Worm (Caenorhabditis elegans) whole organism, late embryonic: ENCODE data around the gene acs-11.

Experiments
- C08G9.2 ChIP-seq: sonication (generic microtip); optimal IDR thresholded peaks from 2 replicates; lab custom pipeline; 2016; ENCODE audit warnings: mild to moderate bottlenecking, missing genetic modification characterization, moderate library complexity, missing compliant biosample characterization
- F13H6.1 ChIP-seq: sonication (generic microtip); optimal IDR thresholded peaks from 2 replicates; lab custom pipeline; 2016; ENCODE audit warnings: missing genetic modification characterization, missing compliant biosample characterization
- K02D7.2 ChIP-seq: sonication (generic microtip); optimal IDR thresholded peaks from 2 replicates; lab custom pipeline; 2017; ENCODE audit warnings: mild to moderate bottlenecking, missing genetic modification characterization, missing compliant biosample characterization
- K09A11.1 ChIP-seq: sonication (generic microtip); optimal IDR thresholded peaks from 2 replicates; lab custom pipeline; 2017; ENCODE audit warnings: antibody characterized with exemption, mild to moderate bottlenecking, missing genetic modification characterization, missing compliant biosample characterization; ENCODE audit not compliant: insufficient read depth
- T23F11.4 ChIP-seq: fragments of 200-800 bp; sonication (Bioruptor generic); optimal IDR thresholded peaks from 2 replicates; lab custom pipeline; 2018; ENCODE audit warnings: mild to moderate bottlenecking, missing genetic modification characterization, missing compliant biosample characterization
- Y22D7AL.16 ChIP-seq: sonication (generic microtip); optimal IDR thresholded peaks from 2 replicates; lab custom pipeline; 2016; ENCODE audit warnings: missing genetic modification characterization, missing compliant biosample characterization
- ama-1 ChIP-seq: fragments of 150-350 bp; optimal IDR thresholded peaks from 2 replicates; lab custom pipeline; 2014
- ceh-14 ChIP-seq: sonication (generic microtip); optimal IDR thresholded peaks from 2 replicates; lab custom pipeline; 2016; ENCODE audit warnings: missing genotype, missing genetic modification characterization, missing compliant biosample characterization
- ceh-18 ChIP-seq: sonication (generic microtip); optimal IDR thresholded peaks from 2 replicates; lab custom pipeline; 2016; ENCODE audit warnings: missing genetic modification characterization, missing compliant biosample characterization
- ceh-22 ChIP-seq: sonication (generic microtip); optimal IDR thresholded peaks from 2 replicates; lab custom pipeline; 2017; ENCODE audit warnings: missing biosample characterization, missing genetic modification characterization
- ceh-24 ChIP-seq: sonication (generic microtip); optimal IDR thresholded peaks from 2 replicates; lab custom pipeline; 2016; ENCODE audit warnings: mild to moderate bottlenecking, missing genetic modification characterization, missing compliant biosample characterization
- ceh-30 ChIP-seq: fragments of 150-350 bp; optimal IDR thresholded peaks from 2 replicates; lab custom pipeline; 2014; ENCODE audit warnings: missing biosample characterization, missing genetic modification characterization
- ceh-31 ChIP-seq: sonication (generic microtip); optimal IDR thresholded peaks from 2 replicates; lab custom pipeline; 2016; ENCODE audit warnings: missing genetic modification characterization, missing compliant biosample characterization
- ceh-45 ChIP-seq: fragments of 200-800 bp; sonication (Bioruptor generic); IDR thresholded peaks from 2 replicates; pipeline ENCODE4 v1.3.6; 2022; ENCODE audit warnings: missing genetic modification reagents, missing genetic modification characterization, missing compliant biosample characterization
- ceh-48 ChIP-seq: sonication (generic microtip); optimal IDR thresholded peaks from 2 replicates; lab custom pipeline; 2016; ENCODE audit warnings: missing genetic modification characterization, inconsistent platforms, missing compliant biosample characterization
- ceh-6 ChIP-seq: fragments of 200-800 bp; sonication (Bioruptor generic); optimal IDR thresholded peaks from 2 replicates; lab custom pipeline; 2018; ENCODE audit warnings: mild to moderate bottlenecking, missing genetic modification characterization, missing compliant biosample characterization
- che-1 ChIP-seq: sonication (generic microtip); optimal IDR thresholded peaks from 2 replicates; lab custom pipeline; 2016; ENCODE audit warnings: mild to moderate bottlenecking, missing genetic modification characterization, missing compliant biosample characterization
- dmd-4 ChIP-seq: sonication (generic microtip); optimal IDR thresholded peaks from 2 replicates; lab custom pipeline; 2016; ENCODE audit warnings: borderline replicate concordance, missing genetic modification characterization, missing compliant biosample characterization
- dve-1 ChIP-seq: sonication (generic microtip); optimal IDR thresholded peaks from 2 replicates; lab custom pipeline; 2017; ENCODE audit warnings: antibody characterized with exemption, mild to moderate bottlenecking, missing genetic modification characterization, missing compliant biosample characterization
- elt-4 ChIP-seq: sonication (generic microtip); optimal IDR thresholded peaks from 2 replicates; lab custom pipeline; 2016; ENCODE audit warnings: missing genetic modification characterization, missing compliant biosample characterization
- ets-4 ChIP-seq: sonication (generic microtip); optimal IDR thresholded peaks from 2 replicates; lab custom pipeline; 2016; ENCODE audit warnings: missing genetic modification characterization, missing compliant biosample characterization
- eyg-1 ChIP-seq: sonication (generic microtip); optimal IDR thresholded peaks from 2 replicates; lab custom pipeline; 2016; ENCODE audit warnings: missing genotype, missing genetic modification characterization, missing compliant biosample characterization
- fax-1 ChIP-seq: sonication (generic microtip); optimal IDR thresholded peaks from 2 replicates; lab custom pipeline; 2016; ENCODE audit warnings: missing genotype, missing genetic modification characterization, missing compliant biosample characterization
- fkh-10 ChIP-seq: fragments of 150-350 bp; optimal IDR thresholded peaks from 2 replicates; lab custom pipeline; 2014; ENCODE audit warnings: missing biosample characterization, missing genetic modification reagents, missing genetic modification characterization
- fkh-6 ChIP-seq: sonication (generic microtip); optimal IDR thresholded peaks from 2 replicates; lab custom pipeline; 2016; ENCODE audit warnings: missing genetic modification characterization, missing compliant biosample characterization
- gmeb-2 ChIP-seq: sonication (generic microtip); optimal IDR thresholded peaks from 2 replicates; lab custom pipeline; 2016; ENCODE audit warnings: missing genetic modification characterization, inconsistent platforms, missing compliant biosample characterization
- hlh-13 ChIP-seq: fragments of 200-800 bp; sonication (Bioruptor generic); optimal IDR thresholded peaks from 2 replicates; lab custom pipeline; 2018; ENCODE audit warnings: mild to moderate bottlenecking, missing genetic modification characterization, missing compliant biosample characterization
- hlh-15 ChIP-seq: sonication (generic microtip); optimal IDR thresholded peaks from 2 replicates; lab custom pipeline; 2016; ENCODE audit warnings: missing genetic modification characterization, missing compliant biosample characterization
- hlh-30 ChIP-seq: sonication (generic microtip); optimal IDR thresholded peaks from 2 replicates; lab custom pipeline; 2017; ENCODE audit warnings: antibody characterized with exemption, missing genetic modification characterization, missing compliant biosample characterization; ENCODE audit not compliant: insufficient read depth
- hlh-6 ChIP-seq: sonication (generic microtip); optimal IDR thresholded peaks from 2 replicates; lab custom pipeline; 2016; ENCODE audit warnings: missing genotype, missing genetic modification characterization, missing compliant biosample characterization
- lim-6 ChIP-seq: sonication (generic microtip); optimal IDR thresholded peaks from 2 replicates; lab custom pipeline; 2016; ENCODE audit warnings: missing genetic modification characterization, missing compliant biosample characterization
- lin-11 ChIP-seq: fragments of 200-800 bp; sonication (Bioruptor generic); optimal IDR thresholded peaks from 2 replicates; lab custom pipeline; 2018; ENCODE audit warnings: mild to moderate bottlenecking, missing genetic modification characterization, missing compliant biosample characterization
- madf-2 ChIP-seq: sonication (generic microtip); optimal IDR thresholded peaks from 2 replicates; lab custom pipeline; 2017; ENCODE audit warnings: missing genetic modification characterization, missing compliant biosample characterization
- mec-3 ChIP-seq: sonication (generic microtip); optimal IDR thresholded peaks from 2 replicates; lab custom pipeline; 2016; ENCODE audit warnings: borderline replicate concordance, missing genetic modification characterization, missing compliant biosample characterization
- nfya-1 ChIP-seq: sonication (generic microtip); optimal IDR thresholded peaks from 2 replicates; lab custom pipeline; 2017; ENCODE audit warnings: missing genetic modification characterization, mild to moderate bottlenecking, missing compliant biosample characterization, antibody characterized with exemption, moderate library complexity
- npax-4 ChIP-seq: sonication (generic microtip); optimal IDR thresholded peaks from 2 replicates; lab custom pipeline; 2016; ENCODE audit warnings: missing genetic modification characterization, missing compliant biosample characterization
- odd-2 ChIP-seq: sonication (generic microtip); optimal IDR thresholded peaks from 2 replicates; lab custom pipeline; 2017; ENCODE audit warnings: antibody characterized with exemption, mild to moderate bottlenecking, missing genetic modification characterization, missing compliant biosample characterization
- pag-3 ChIP-seq: sonication (generic microtip); optimal IDR thresholded peaks from 2 replicates; lab custom pipeline; 2016; ENCODE audit warnings: missing compliant biosample characterization, missing genetic modification characterization, borderline replicate concordance
- pat-9 ChIP-seq: fragments of 200-800 bp; sonication (Bioruptor generic); optimal IDR thresholded peaks from 2 replicates; lab custom pipeline; 2018; ENCODE audit warnings: mild to moderate bottlenecking, missing genetic modification characterization, moderate library complexity, missing compliant biosample characterization
- pros-1 ChIP-seq: fragments of 150-350 bp; optimal IDR thresholded peaks from 2 replicates; lab custom pipeline; 2014; ENCODE audit warnings: missing biosample characterization, missing genetic modification reagents, missing genetic modification characterization
- ref-2 ChIP-seq: sonication (generic microtip); optimal IDR thresholded peaks from 2 replicates; lab custom pipeline; 2016; ENCODE audit warnings: missing genetic modification characterization, missing compliant biosample characterization
- rnt-1 ChIP-seq: sonication (generic microtip); optimal IDR thresholded peaks from 2 replicates; lab custom pipeline; 2016; ENCODE audit warnings: missing genetic modification characterization, missing compliant biosample characterization
- sdc-2 ChIP-seq: sonication (generic microtip); optimal IDR thresholded peaks from 2 replicates; lab custom pipeline; 2016; ENCODE audit warnings: missing genotype, missing genetic modification characterization, missing compliant biosample characterization
- sox-4 ChIP-seq: sonication (generic microtip); optimal IDR thresholded peaks from 2 replicates; lab custom pipeline; 2017; ENCODE audit warnings: mild to moderate bottlenecking, missing genetic modification characterization, inconsistent platforms, missing compliant biosample characterization
- syd-9 ChIP-seq: sonication (generic microtip); optimal IDR thresholded peaks from 2 replicates; lab custom pipeline; 2016; ENCODE audit warnings: mild to moderate bottlenecking, missing genetic modification characterization, moderate library complexity, missing compliant biosample characterization
- tbx-2 ChIP-seq: sonication (generic microtip); optimal IDR thresholded peaks from 2 replicates; lab custom pipeline; 2016; ENCODE audit warnings: missing genetic modification characterization, missing compliant biosample characterization
- ttx-3 ChIP-seq: sonication (generic microtip); optimal IDR thresholded peaks from 2 replicates; lab custom pipeline; 2016; ENCODE audit warnings: missing genetic modification reagents, missing genetic modification characterization, missing compliant biosample characterization
- unc-42 ChIP-seq: sonication (generic microtip); optimal IDR thresholded peaks from 2 replicates; lab custom pipeline; 2016; ENCODE audit warnings: missing genotype, missing genetic modification characterization, missing compliant biosample characterization
- unc-55 ChIP-seq: sonication (generic microtip); optimal IDR thresholded peaks from 2 replicates; lab custom pipeline; 2017; ENCODE audit warnings: missing biosample characterization, missing genetic modification reagents, missing genetic modification characterization
- unc-86 ChIP-seq: sonication (generic microtip); optimal IDR thresholded peaks from 2 replicates; lab custom pipeline; 2016; ENCODE audit warnings: missing genetic modification characterization, missing compliant biosample characterization
- zip-5 ChIP-seq: sonication (generic microtip); optimal IDR thresholded peaks from 2 replicates; lab custom pipeline; 2016; ENCODE audit warnings: missing genetic modification characterization, missing compliant biosample characterization
- ztf-16 ChIP-seq: sonication (generic microtip); optimal IDR thresholded peaks from 2 replicates; lab custom pipeline; 2017; ENCODE audit warnings: missing genetic modification characterization, missing compliant biosample characterization

The acs-11 gene

DNA sequence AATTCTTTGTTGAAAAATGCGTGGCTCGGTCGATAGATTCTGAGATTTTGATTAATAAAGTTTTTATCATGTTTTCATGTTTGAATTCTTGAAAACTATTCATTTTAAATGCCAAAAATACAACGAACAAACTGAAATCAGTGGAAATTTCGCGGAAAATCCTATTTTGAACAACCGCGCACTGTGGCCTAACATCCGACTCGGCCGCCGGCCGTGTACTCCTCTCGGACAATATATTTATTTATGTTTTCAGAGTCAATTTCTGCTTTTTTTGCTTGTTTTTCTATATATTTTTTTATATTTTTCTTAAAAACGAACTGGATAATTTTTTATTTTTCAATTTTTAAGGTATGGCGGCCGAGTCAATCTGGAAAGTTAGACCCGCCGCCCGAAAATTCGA is 49.3 kb downstream of the acs-11 start, which contains the start of gene F26G1.1 (continued):
- TF ChIP-seq ceh-22 (no peak), ceh-45 (GFP tag; lab: Robert Waterston, UW) (no peak), dve-1 (no peak), ceh-6 (GFP tag; lab: Kevin White, UChicago) (no peak), K02D7.2 (no peak), gmeb-2 (tag; lab: Kevin White, UChicago) (peak; percentile 24), C08G9.2 (tag; lab: Kevin White, UChicago) (peak; percentile 93), ets-4 (peak; percentile 94), fkh-10 (no peak), Y22D7AL.16 (tag; lab: Kevin White, UChicago) (no peak), ceh-24 (no peak), tbx-2 (tag; lab: Kevin White, UChicago) (peak; percentile 92), ceh-18 (no peak), hlh-13 (GFP tag; lab: Kevin White, UChicago) (no peak), npax-4 (tag; lab: Kevin White, UChicago) (peak; percentile 17), syd-9 (no peak), K09A11.1 (tag; lab: Kevin White, UChicago) (no peak), unc-55 (GFP tag; lab: Kevin White, UChicago) (no peak), hlh-30 (no peak), elt-4 (no peak), T23F11.4 (GFP tag; lab: Kevin White, UChicago) (no peak), ztf-16 (tag; lab: Kevin White, UChicago) (peak; percentile 43), ttx-3 (tag; lab: Kevin White, UChicago) (peak; percentile 58), lin-11 (tag; lab: Kevin White, UChicago) (no peak), madf-2 (no peak), unc-42 (tag; lab: Kevin White, UChicago) (peak; percentile 10), F13H6.1 (tag; lab: Kevin White, UChicago) (peak; percentile 63), fax-1 (tag; lab: Kevin White, UChicago) (peak; percentile 57), ceh-48 (tag; lab: Kevin White, UChicago) (no peak), ama-1 (no peak), sdc-2 (peak; percentile 48), rnt-1 (tag; lab: Kevin White, UChicago) (peak; percentile 12), lim-6 (tag; lab: Kevin White, UChicago) (peak; percentile 50), mec-3 (peak; percentile 65), pat-9 (no peak), ceh-31 (tag; lab: Kevin White, UChicago) (peak; percentile 90), eyg-1 (tag; lab: Kevin White, UChicago) (no peak), zip-5 (tag; lab: Kevin White, UChicago) (peak; percentile 83), unc-86 (tag; lab: Kevin White, UChicago) (no peak), ceh-14 (tag; lab: Kevin White, UChicago) (peak; percentile 83), pros-1 (tag; lab: Kevin White, UChicago) (no peak), sox-4 (tag; lab: Kevin White, UChicago) (no peak), ceh-30 (tag; lab: Kevin White, UChicago) (no peak), ref-2 (tag; lab: Kevin White, UChicago) (peak; percentile 72), odd-2 (tag; lab: Kevin White, UChicago) (no peak), dmd-4 (tag; lab: Kevin White, UChicago) (no peak), hlh-15 (tag; lab: Kevin White, UChicago) (no peak), pag-3 (tag; lab: Kevin White, UChicago) (no peak), fkh-6 (tag; lab: Kevin White, UChicago) (peak; percentile 14), nfya-1 (tag; lab: Kevin White, UChicago) (no peak), che-1 (tag; lab: Kevin White, UChicago) (peak; percentile 28), hlh-6 (tag; lab: Kevin White, UChicago) (no peak)
